Fruit fly (Drosophila melanogaster) whole organism: ENCODE results near the gene CG16779.

Experiments
- CG8478 ChIP-seq: fragments of >200 bp; optimal IDR thresholded peaks from 2 replicates; lab custom pipeline; 2018; ENCODE audit warnings: inconsistent platforms
- Dll ChIP-seq: fragments of >200 bp; optimal IDR thresholded peaks from 2 replicates; lab custom pipeline; 2017
- EcR ChIP-seq, 2 experiments: fragments of >200 bp; optimal IDR thresholded peaks; 2 replicates each; lab custom pipeline; 2017; ENCODE audit warnings: missing biosample characterization in 2 of 2, missing genetic modification characterization in 2 of 2, missing genetic modification reagents in 2 of 2
- pan ChIP-seq: fragments of >200 bp; optimal IDR thresholded peaks from 2 replicates; lab custom pipeline; 2017
- usp ChIP-seq: fragments of >200 bp; optimal IDR thresholded peaks from 2 replicates; lab custom pipeline; 2017; ENCODE audit warnings: missing biosample characterization, missing genetic modification characterization, mixed read lengths

- no peak for TF ChIP-seq pan
- no peak for TF ChIP-seq CG8478 (lab: Kevin White, UChicago)
- no peak for TF ChIP-seq Dll (lab: Kevin White, UChicago)
- TF ChIP-seq EcR (GFP tag; optimal IDR thresholded peaks at IDR 0.05; lab: Kevin White, UChicago): no peak
- TF ChIP-seq usp (GFP tag; lab: Kevin White, UChicago): no peak
These were observed 6.9 kb upstream of the CG16779 start for dm6 chr3R:9500193-9501051.
